Worm (Caenorhabditis elegans): ENCODE results near the gene EEED8.18.

DNA sequence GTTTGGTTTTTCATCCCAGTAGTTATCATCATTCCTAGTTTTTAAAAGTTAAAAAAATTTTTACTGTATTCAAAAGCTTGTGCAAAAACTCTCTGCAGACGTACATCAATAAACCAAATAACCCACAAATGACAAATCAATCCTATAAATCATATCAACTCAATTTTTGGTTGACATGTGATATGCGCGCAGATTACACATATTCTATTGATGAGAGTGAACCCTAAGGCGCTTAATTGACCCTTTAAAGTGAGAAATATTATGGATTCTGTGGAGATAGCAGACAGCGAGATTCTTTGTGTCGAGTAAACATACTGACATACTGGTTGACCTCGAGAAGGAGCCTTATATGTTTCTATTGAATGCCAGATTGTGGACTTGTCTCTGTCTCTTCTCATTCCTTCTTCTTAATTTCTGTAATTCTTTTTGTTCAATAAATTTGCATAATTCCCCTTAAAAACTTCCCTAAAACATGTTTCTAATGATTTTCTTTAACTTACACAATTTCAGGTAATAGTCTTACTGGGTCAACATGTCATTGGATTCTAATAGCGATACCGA, 3.9 kb upstream of the EEED8.18 start, which contains the start of gene EEED8.2:
- TF ChIP-seq snpc-4 (tag; optimal IDR thresholded peaks at IDR 0.05) (no peak), lsy-2 (tag; optimal IDR thresholded peaks at IDR 0.05) (no peak), nhr-77 (tag; optimal IDR thresholded peaks at IDR 0.05) (no peak), lin-15B (tag; optimal IDR thresholded peaks at IDR 0.05) (no peak), ama-1 (optimal IDR thresholded peaks at IDR 0.05) (no peak), ceh-88 (GFP tag; IDR thresholded peaks at IDR 0.05) (no peak), lin-39 (tag; optimal IDR thresholded peaks at IDR 0.05) (no peak), egl-27 (tag; optimal IDR thresholded peaks at IDR 0.05) (no peak), nhr-76 (tag; optimal IDR thresholded peaks at IDR 0.05) (no peak), sox-4 (tag; optimal IDR thresholded peaks at IDR 0.05) (no peak), snu-23 (GFP tag; optimal IDR thresholded peaks at IDR 0.05) (no peak)

All from whole organism, L1 larva.